Worm (Caenorhabditis elegans) whole organism, young adult: ENCODE results near the gene F16G10.11.

Source experiments
- K12H6.12 ChIP-seq: fragments of 200-800 bp; sonication (Bioruptor generic); optimal IDR thresholded peaks from 2 replicates; lab custom pipeline; 2018; ENCODE audit warnings: mild to moderate bottlenecking, missing genetic modification characterization, missing compliant biosample characterization
- Y67H2A.10 ChIP-seq: fragments of 200-800 bp; sonication (Bioruptor generic); conservative IDR thresholded peaks from 2 replicates; pipeline ENCODE4 v1.3.6; 2022; ENCODE audit warnings: missing genetic modification reagents, missing genetic modification characterization, missing compliant biosample characterization
- ama-1 ChIP-seq, 3 experiments: fragments of 150-350 bp in 1 of 3; sonication (generic microtip) in 2 of 3; optimal IDR thresholded peaks; 2 replicates each; lab custom pipeline; 2014 to 2018; ENCODE audit warnings: missing biosample characterization in 2 of 3, missing genetic modification characterization in 2 of 3, missing genetic modification reagents in 2 of 3
- dpl-1 ChIP-seq: fragments of 150-350 bp; optimal IDR thresholded peaks from 2 replicates; lab custom pipeline; 2014; ENCODE audit warnings: missing biosample characterization, missing genetic modification reagents, missing genetic modification characterization
- hrde-1 ChIP-seq: sonication (generic microtip); optimal IDR thresholded peaks from 2 replicates; lab custom pipeline; 2016; ENCODE audit warnings: missing genetic modification characterization, mild to moderate bottlenecking, missing compliant biosample characterization, moderate library complexity, missing genotype, missing genetic modification reagents, borderline replicate concordance
- lin-54 ChIP-seq: fragments of 200-800 bp; sonication (Bioruptor generic); optimal IDR thresholded peaks from 2 replicates; lab custom pipeline; 2018; ENCODE audit warnings: mild to moderate bottlenecking, missing genetic modification characterization, missing compliant biosample characterization
- lir-1 ChIP-seq: fragments of 200-800 bp; sonication (Bioruptor generic); conservative IDR thresholded peaks from 2 replicates; pipeline ENCODE4 v1.3.6; 2022; ENCODE audit warnings: missing genetic modification reagents, missing genetic modification characterization, missing compliant biosample characterization
- madf-6 ChIP-seq: fragments of 200-800 bp; sonication (Bioruptor generic); IDR thresholded peaks from 2 replicates; pipeline ENCODE4 v1.3.6; 2022; ENCODE audit warnings: missing genetic modification reagents, missing genetic modification characterization, missing compliant biosample characterization
- mcd-1 ChIP-seq: fragments of 200-800 bp; sonication (Bioruptor generic); IDR thresholded peaks from 2 replicates; pipeline ENCODE4 v1.3.6; 2022; ENCODE audit warnings: missing genetic modification reagents, missing genetic modification characterization, missing compliant biosample characterization
- nhr-120 ChIP-seq: fragments of 200-800 bp; sonication (Bioruptor generic); IDR thresholded peaks from 2 replicates; pipeline ENCODE4 v1.3.6; 2022; ENCODE audit warnings: missing genetic modification characterization, missing compliant biosample characterization
- snpc-4 ChIP-seq, 5 experiments: fragments of 150-350 bp in 1 of 5; sonication (generic microtip) in 4 of 5; optimal IDR thresholded peaks; 2 replicates each; lab custom pipeline; 2014 to 2018; ENCODE audit warnings: missing genetic modification characterization in 5 of 5, missing biosample characterization in 3 of 5, antibody characterized with exemption in 2 of 5, mild to moderate bottlenecking in 2 of 5, missing compliant biosample characterization in 2 of 5, missing genotype in 2 of 5, moderate library complexity in 2 of 5, missing genetic modification reagents in 1 of 5
- unc-62 ChIP-seq: fragments of 150-350 bp; optimal IDR thresholded peaks from 2 replicates; lab custom pipeline; 2014; ENCODE audit warnings: missing biosample characterization, missing genetic modification reagents, missing genetic modification characterization
- zfh-2 ChIP-seq: fragments of 200-800 bp; sonication (Bioruptor generic); conservative IDR thresholded peaks from 2 replicates; pipeline ENCODE4 v1.3.6; 2022; ENCODE audit warnings: missing genetic modification reagents, missing genetic modification characterization, missing compliant biosample characterization

ce11 chrII:2346672-2347071 is 47.0 kb downstream of the F16G10.11 start, which contains the start of gene F43C11.4:
- TF ChIP-seq lir-1 (GFP tag; lab: Robert Waterston, UW) (no peak), mcd-1 (no peak), hrde-1 (tag; lab: Kevin White, UChicago) (no peak), snpc-4 (GFP tag; optimal IDR thresholded peaks at IDR 0.05; lab: Kevin White, UChicago) (no peak), snpc-4 (tag; optimal IDR thresholded peaks at IDR 0.05; lab: Kevin White, UChicago) (no peak), ama-1 (optimal IDR thresholded peaks at IDR 0.05; lab: Kevin White, UChicago) (no peak), ama-1 (GFP tag; optimal IDR thresholded peaks at IDR 0.05; lab: Kevin White, UChicago) (no peak), zfh-2 (GFP tag; lab: Robert Waterston, UW) (no peak), K12H6.12 (tag; lab: Kevin White, UChicago) (no peak), Y67H2A.10 (GFP tag; lab: Robert Waterston, UW) (no peak), lin-54 (GFP tag; lab: Kevin White, UChicago) (no peak), nhr-120 (GFP tag; lab: Robert Waterston, UW) (no peak), dpl-1 (GFP tag; lab: Kevin White, UChicago) (no peak), unc-62 (GFP tag; lab: Kevin White, UChicago) (no peak), madf-6 (GFP tag; lab: Robert Waterston, UW) (no peak)
